Worm (Caenorhabditis elegans) whole organism, L1 larva: ENCODE measurements around the gene F55A11.11.

Source experiments
- alr-1 ChIP-seq: fragments of 200-800 bp; sonication (Bioruptor generic); optimal IDR thresholded peaks from 2 replicates; lab custom pipeline; 2018; ENCODE audit warnings: borderline replicate concordance, mild to moderate bottlenecking, missing genetic modification characterization, missing compliant biosample characterization
- ces-1 ChIP-seq: fragments of 150-350 bp; optimal IDR thresholded peaks from 2 replicates; lab custom pipeline; 2014; ENCODE audit warnings: missing biosample characterization, missing genetic modification reagents, missing genetic modification characterization
- dpl-1 ChIP-seq, 3 experiments: fragments of 150-350 bp in 2 of 3; sonication (generic microtip) in 1 of 3; optimal IDR thresholded peaks; 2 replicates each; lab custom pipeline; 2014 to 2017; ENCODE audit warnings: missing biosample characterization in 3 of 3, missing genetic modification characterization in 3 of 3, missing genetic modification reagents in 3 of 3
- efl-1 ChIP-seq, 4 experiments: fragments of 150-350 bp; optimal IDR thresholded peaks in 3 of 4; peaks in 1 of 4; 1 replicate in 1 of 4; 2 replicates in 3 of 4; lab custom pipeline; 2014; ENCODE audit warnings: missing biosample characterization in 2 of 4, missing genetic modification characterization in 2 of 4, missing genetic modification reagents in 2 of 4
- egl-27 ChIP-seq, 2 experiments: fragments of 150-350 bp in 1 of 2; sonication (generic microtip); optimal IDR thresholded peaks; 3 replicates each; lab custom pipeline; 2017 to 2018; ENCODE audit warnings: missing biosample characterization in 2 of 2, missing genetic modification characterization in 2 of 2, missing genetic modification reagents in 2 of 2
- hpl-2 ChIP-seq: fragments of 150-350 bp; optimal IDR thresholded peaks from 2 replicates; lab custom pipeline; 2014; ENCODE audit warnings: missing biosample characterization, missing genetic modification reagents, missing genetic modification characterization
- lin-39 ChIP-seq: fragments of 150-350 bp; optimal IDR thresholded peaks from 2 replicates; lab custom pipeline; 2014; ENCODE audit warnings: missing biosample characterization, missing genetic modification reagents, missing genetic modification characterization
- lir-3 ChIP-seq: sonication (generic microtip); optimal IDR thresholded peaks from 2 replicates; lab custom pipeline; 2016; ENCODE audit warnings: mild to moderate bottlenecking, missing genetic modification characterization, moderate library complexity, missing compliant biosample characterization; ENCODE audit not compliant: poor library complexity
- nhr-11 ChIP-seq: fragments of 150-350 bp; optimal IDR thresholded peaks from 2 replicates; lab custom pipeline; 2014; ENCODE audit warnings: missing biosample characterization, missing genetic modification characterization
- nhr-28 ChIP-seq: fragments of 150-350 bp; optimal IDR thresholded peaks from 2 replicates; lab custom pipeline; 2014; ENCODE audit warnings: missing biosample characterization, missing genetic modification characterization
- unc-62 ChIP-seq: fragments of 150-350 bp; optimal IDR thresholded peaks from 2 replicates; lab custom pipeline; 2014; ENCODE audit warnings: missing biosample characterization, missing genetic modification reagents, missing genetic modification characterization
- zip-4 ChIP-seq: fragments of 200-800 bp; sonication (Bioruptor generic); optimal IDR thresholded peaks from 2 replicates; lab custom pipeline; 2018; ENCODE audit warnings: mild to moderate bottlenecking, missing genetic modification characterization, moderate library complexity, missing compliant biosample characterization
- ztf-11 ChIP-seq, 2 experiments: sonication (generic microtip); optimal IDR thresholded peaks; 2 replicates each; lab custom pipeline; 2016 to 2017; ENCODE audit warnings: missing genetic modification characterization in 2 of 2, missing biosample characterization in 1 of 2, missing compliant biosample characterization in 1 of 2

ce11 chrV:11760371-11760770, 22.6 kb upstream of the F55A11.11 start, which contains the start of gene T04F3.5:
- TF ChIP-seq lin-39 (tag; lab: Kevin White, UChicago) (no peak), ztf-11 (tag; optimal IDR thresholded peaks at IDR 0.05; lab: Kevin White, UChicago) (no peak), hpl-2 (no peak), lir-3 (tag; lab: Kevin White, UChicago) (no peak), dpl-1 (GFP tag; optimal IDR thresholded peaks at IDR 0.05; lab: Kevin White, UChicago) (no peak), alr-1 (tag; lab: Kevin White, UChicago) (no peak), nhr-28 (tag; lab: Kevin White, UChicago) (no peak), nhr-11 (tag; lab: Kevin White, UChicago) (no peak), ces-1 (GFP tag; lab: Kevin White, UChicago) (no peak), unc-62 (GFP tag; lab: Kevin White, UChicago) (no peak), zip-4 (GFP tag; lab: Kevin White, UChicago) (no peak), efl-1 (optimal IDR thresholded peaks at IDR 0.05; lab: Kevin White, UChicago) (no peak), efl-1 (GFP tag; optimal IDR thresholded peaks at IDR 0.05 in 1 of 2; lab: Kevin White, UChicago) (no peak), egl-27 (tag; optimal IDR thresholded peaks at IDR 0.05; lab: Kevin White, UChicago) (no peak)
